Worm (Caenorhabditis elegans) whole organism, late embryonic: ENCODE results near the gene gst-12.

ENCODE experiments used
- ceh-34 ChIP-seq: sonication (generic microtip); optimal IDR thresholded peaks from 2 replicates; lab custom pipeline; 2016; ENCODE audit warnings: mild to moderate bottlenecking, missing genetic modification characterization, missing compliant biosample characterization
- pha-4 ChIP-seq: fragments of 150-350 bp; optimal IDR thresholded peaks from 2 replicates; lab custom pipeline; 2018; ENCODE audit warnings: missing biosample characterization, missing genetic modification reagents, missing genetic modification characterization
- sox-4 ChIP-seq: sonication (generic microtip); optimal IDR thresholded peaks from 2 replicates; lab custom pipeline; 2017; ENCODE audit warnings: mild to moderate bottlenecking, missing genetic modification characterization, inconsistent platforms, missing compliant biosample characterization

ce11 chrII:13574395-13574794 lies 43.5 kb downstream of the gst-12 start:
- no peak for TF ChIP-seq ceh-34 (tag; lab: Kevin White, UChicago)
- no peak for TF ChIP-seq pha-4 (tag; lab: Kevin White, UChicago)
- TF ChIP-seq sox-4 (tag; lab: Kevin White, UChicago) = no peak
